Worm (Caenorhabditis elegans) whole organism, L1 larva: ENCODE measurements around the gene C27A2.8.

ENCODE experiments used
- C04F5.9 ChIP-seq: sonication (generic microtip); optimal IDR thresholded peaks from 2 replicates; lab custom pipeline; 2016; ENCODE audit warnings: missing genetic modification characterization, missing compliant biosample characterization
- F16B12.6 ChIP-seq: fragments of 150-350 bp; optimal IDR thresholded peaks from 2 replicates; lab custom pipeline; 2014; ENCODE audit warnings: missing biosample characterization, missing genetic modification characterization
- alr-1 ChIP-seq: fragments of 200-800 bp; sonication (Bioruptor generic); optimal IDR thresholded peaks from 2 replicates; lab custom pipeline; 2018; ENCODE audit warnings: borderline replicate concordance, mild to moderate bottlenecking, missing genetic modification characterization, missing compliant biosample characterization
- blmp-1 ChIP-seq: fragments of 150-350 bp; optimal IDR thresholded peaks from 2 replicates; lab custom pipeline; 2014; ENCODE audit warnings: missing biosample characterization, missing genetic modification characterization
- ces-1 ChIP-seq: fragments of 150-350 bp; optimal IDR thresholded peaks from 2 replicates; lab custom pipeline; 2014; ENCODE audit warnings: missing biosample characterization, missing genetic modification reagents, missing genetic modification characterization
- dsc-1 ChIP-seq: sonication (generic microtip); optimal IDR thresholded peaks from 2 replicates; lab custom pipeline; 2016; ENCODE audit warnings: mild to moderate bottlenecking, missing genetic modification characterization, missing compliant biosample characterization
- efl-1 ChIP-seq, 4 experiments: fragments of 150-350 bp; optimal IDR thresholded peaks in 3 of 4; peaks in 1 of 4; 1 replicate in 1 of 4; 2 replicates in 3 of 4; lab custom pipeline; 2014; ENCODE audit warnings: missing biosample characterization in 2 of 4, missing genetic modification characterization in 2 of 4, missing genetic modification reagents in 2 of 4
- elt-3 ChIP-seq, 6 experiments: fragments of 150-350 bp in 1 of 6; sonication (generic microtip); optimal IDR thresholded peaks; 2 replicates each; lab custom pipeline; 2017 to 2018; ENCODE audit warnings: missing biosample characterization in 6 of 6, missing genetic modification characterization in 6 of 6, inconsistent platforms in 1 of 6
- ets-5 ChIP-seq: fragments of 200-800 bp; sonication (Bioruptor generic); IDR thresholded peaks from 2 replicates; pipeline ENCODE4 v1.3.6; 2022; ENCODE audit warnings: missing genetic modification characterization, missing compliant biosample characterization
- grh-1 ChIP-seq: fragments of 200-800 bp; sonication (Bioruptor generic); IDR thresholded peaks from 2 replicates; pipeline ENCODE4 v1.3.6; 2022; ENCODE audit warnings: missing genetic modification reagents, missing genetic modification characterization, missing compliant biosample characterization
- hlh-4 ChIP-seq: sonication (generic microtip); optimal IDR thresholded peaks from 2 replicates; lab custom pipeline; 2016; ENCODE audit warnings: mild to moderate bottlenecking, missing genetic modification characterization, missing compliant biosample characterization
- hpl-2 ChIP-seq: fragments of 150-350 bp; optimal IDR thresholded peaks from 2 replicates; lab custom pipeline; 2014; ENCODE audit warnings: missing biosample characterization, missing genetic modification reagents, missing genetic modification characterization
- irx-1 ChIP-seq: sonication (generic microtip); optimal IDR thresholded peaks from 2 replicates; lab custom pipeline; 2016; ENCODE audit warnings: missing genetic modification characterization, missing compliant biosample characterization
- lin-14 ChIP-seq: fragments of 200-800 bp; sonication (Bioruptor generic); optimal IDR thresholded peaks from 2 replicates; lab custom pipeline; 2018; ENCODE audit warnings: mild to moderate bottlenecking, missing genetic modification characterization, moderate library complexity, missing compliant biosample characterization
- lin-35 ChIP-seq, 2 experiments: fragments of 150-350 bp; optimal IDR thresholded peaks; 2 replicates each; lab custom pipeline; 2014; ENCODE audit warnings: missing biosample characterization in 2 of 2, missing genetic modification characterization in 2 of 2, missing genetic modification reagents in 2 of 2
- lir-3 ChIP-seq: sonication (generic microtip); optimal IDR thresholded peaks from 2 replicates; lab custom pipeline; 2016; ENCODE audit warnings: mild to moderate bottlenecking, missing genetic modification characterization, moderate library complexity, missing compliant biosample characterization; ENCODE audit not compliant: poor library complexity
- lsy-2 ChIP-seq, 2 experiments: fragments of 150-350 bp; optimal IDR thresholded peaks; 2 replicates each; lab custom pipeline; 2014; ENCODE audit warnings: missing biosample characterization in 2 of 2, missing genetic modification characterization in 2 of 2
- mdl-1 ChIP-seq, 2 experiments: fragments of 150-350 bp; optimal IDR thresholded peaks; 2 replicates each; lab custom pipeline; 2014 to 2017; ENCODE audit warnings: missing biosample characterization in 2 of 2, missing genetic modification characterization in 2 of 2, inconsistent platforms in 1 of 2
- mef-2 ChIP-seq: fragments of 150-350 bp; optimal IDR thresholded peaks from 2 replicates; lab custom pipeline; 2014; ENCODE audit warnings: missing biosample characterization, missing genetic modification characterization
- mep-1 ChIP-seq: fragments of 150-350 bp; optimal IDR thresholded peaks from 2 replicates; lab custom pipeline; 2014; ENCODE audit warnings: missing biosample characterization, missing genetic modification characterization
- nhr-19 ChIP-seq: fragments of 200-800 bp; sonication (Bioruptor generic); conservative IDR thresholded peaks from 2 replicates; pipeline ENCODE4 v1.3.6; 2022; ENCODE audit warnings: missing genetic modification characterization, missing compliant biosample characterization
- nhr-20 ChIP-seq: sonication (generic microtip); optimal IDR thresholded peaks from 2 replicates; lab custom pipeline; 2016; ENCODE audit warnings: mild to moderate bottlenecking, missing genetic modification characterization, missing compliant biosample characterization
- nhr-71 ChIP-seq: sonication (generic microtip); optimal IDR thresholded peaks from 2 replicates; lab custom pipeline; 2016; ENCODE audit warnings: mild to moderate bottlenecking, missing genetic modification characterization, moderate library complexity, missing compliant biosample characterization
- nhr-76 ChIP-seq: sonication (generic microtip); optimal IDR thresholded peaks from 2 replicates; lab custom pipeline; 2017; ENCODE audit warnings: missing biosample characterization, missing genetic modification characterization
- nhr-85 ChIP-seq: sonication (generic microtip); peaks from one replicate; lab custom pipeline; 2016; ENCODE audit warnings: missing genetic modification characterization, inconsistent platforms, missing compliant biosample characterization
- nhr-90 ChIP-seq: sonication (generic microtip); optimal IDR thresholded peaks from 2 replicates; lab custom pipeline; 2016; ENCODE audit warnings: mild to moderate bottlenecking, missing genetic modification characterization, missing compliant biosample characterization; ENCODE audit not compliant: poor library complexity
- pqm-1 ChIP-seq: sonication (generic microtip); optimal IDR thresholded peaks from 3 replicates; lab custom pipeline; 2017; ENCODE audit warnings: missing biosample characterization, missing genetic modification characterization
- rnt-1 ChIP-seq: sonication (generic microtip); optimal IDR thresholded peaks from 2 replicates; lab custom pipeline; 2016; ENCODE audit warnings: mild to moderate bottlenecking, missing genetic modification characterization, moderate library complexity, missing compliant biosample characterization
- snu-23 ChIP-seq: sonication (generic microtip); optimal IDR thresholded peaks from 2 replicates; lab custom pipeline; 2016; ENCODE audit warnings: missing genetic modification characterization, missing compliant biosample characterization
- sptf-1 ChIP-seq: fragments of 150-350 bp; optimal IDR thresholded peaks from 2 replicates; lab custom pipeline; 2014; ENCODE audit warnings: missing biosample characterization, missing genetic modification characterization
- tbx-2 ChIP-seq: sonication (generic microtip); optimal IDR thresholded peaks from 2 replicates; lab custom pipeline; 2016; ENCODE audit warnings: missing genetic modification characterization, missing compliant biosample characterization
- unc-130 ChIP-seq: fragments of 150-350 bp; optimal IDR thresholded peaks from 2 replicates; lab custom pipeline; 2017; ENCODE audit warnings: missing biosample characterization, missing genetic modification characterization, inconsistent platforms
- zag-1 ChIP-seq: fragments of 150-350 bp; optimal IDR thresholded peaks from 2 replicates; lab custom pipeline; 2014; ENCODE audit warnings: missing biosample characterization, missing genetic modification characterization
- ztf-11 ChIP-seq, 2 experiments: sonication (generic microtip); optimal IDR thresholded peaks; 2 replicates each; lab custom pipeline; 2016 to 2017; ENCODE audit warnings: missing genetic modification characterization in 2 of 2, missing biosample characterization in 1 of 2, missing compliant biosample characterization in 1 of 2

The C27A2.8 gene

ce11 chrII:5049865-5050342 is 17.9 kb downstream of the C27A2.8 start, which contains the start of gene F33G12.6:
Gene F33G12.6 (plus strand): TSS chrII:5049915.
- no peak for TF ChIP-seq dsc-1
- no peak for TF ChIP-seq mef-2 (tag; lab: Kevin White, UChicago)
- no peak for TF ChIP-seq ets-5 (GFP tag; lab: Robert Waterston, UW)
- TF ChIP-seq nhr-85 (tag; lab: Kevin White, UChicago), result peak; percentile 81
- peak in 1 of 2 experiments; percentile 44 for TF ChIP-seq mdl-1 (tag; optimal IDR thresholded peaks at IDR 0.05; lab: Kevin White, UChicago)
- no peak for TF ChIP-seq pqm-1 (tag; lab: Kevin White, UChicago)
- TF ChIP-seq nhr-76, result no peak
- TF ChIP-seq ztf-11 (tag; optimal IDR thresholded peaks at IDR 0.05; lab: Kevin White, UChicago), result no peak
- peak in 1 of 2 experiments; percentile 15 for TF ChIP-seq lsy-2 (tag; optimal IDR thresholded peaks at IDR 0.05; lab: Kevin White, UChicago)
- peak; percentile 69 for TF ChIP-seq lin-14 (GFP tag; lab: Kevin White, UChicago)
- TF ChIP-seq mep-1, result peak; percentile 52
- TF ChIP-seq elt-3 (tag; optimal IDR thresholded peaks at IDR 0.05; lab: Kevin White, UChicago), result peak in 2 of 6 experiments; percentile 19 to 46
- TF ChIP-seq tbx-2 (tag; lab: Kevin White, UChicago), result peak; percentile 38
- TF ChIP-seq blmp-1 (tag; lab: Kevin White, UChicago), result peak; percentile 65
- TF ChIP-seq snu-23 (GFP tag; lab: Kevin White, UChicago), result peak; percentile 31
- TF ChIP-seq grh-1 (GFP tag; lab: Robert Waterston, UW), result no peak
- peak; percentile 45 for TF ChIP-seq rnt-1
- TF ChIP-seq nhr-71 (tag; lab: Kevin White, UChicago), result peak; percentile 24
- TF ChIP-seq unc-130 (tag; lab: Kevin White, UChicago), result peak; percentile 40

ce11 chrII:5049249-5049648 is 18.6 kb downstream of the C27A2.8 start:
- no peak for TF ChIP-seq lir-3 (tag; lab: Kevin White, UChicago)
- TF ChIP-seq grh-1 (GFP tag; lab: Robert Waterston, UW), result peak; percentile 48
- TF ChIP-seq nhr-90 (tag; lab: Kevin White, UChicago), result peak; percentile 10
- no peak for TF ChIP-seq nhr-19 (GFP tag; lab: Robert Waterston, UW)
- TF ChIP-seq nhr-85 (tag; lab: Kevin White, UChicago), result peak; percentile 77
- TF ChIP-seq mep-1, result peak; percentile 16
- peak in 1 of 2 experiments; percentile 15 for TF ChIP-seq lin-35 (GFP tag; optimal IDR thresholded peaks at IDR 0.05; lab: Kevin White, UChicago)
- peak; percentile 42 for TF ChIP-seq blmp-1 (tag; lab: Kevin White, UChicago)
- peak; percentile 43 for TF ChIP-seq lin-14 (GFP tag; lab: Kevin White, UChicago)
- peak in 1 of 2 experiments; percentile 15 for TF ChIP-seq lsy-2 (tag; optimal IDR thresholded peaks at IDR 0.05; lab: Kevin White, UChicago)
- no peak for TF ChIP-seq hpl-2 (GFP tag; lab: Kevin White, UChicago)
- TF ChIP-seq F16B12.6 (tag; lab: Kevin White, UChicago), result no peak
- no peak for TF ChIP-seq zag-1 (tag; lab: Kevin White, UChicago)
- TF ChIP-seq nhr-20 (tag; lab: Kevin White, UChicago), result peak; percentile 38
- peak; percentile 34 for TF ChIP-seq tbx-2 (tag; lab: Kevin White, UChicago)
- no peak for TF ChIP-seq pqm-1 (tag; lab: Kevin White, UChicago)

DNA sequence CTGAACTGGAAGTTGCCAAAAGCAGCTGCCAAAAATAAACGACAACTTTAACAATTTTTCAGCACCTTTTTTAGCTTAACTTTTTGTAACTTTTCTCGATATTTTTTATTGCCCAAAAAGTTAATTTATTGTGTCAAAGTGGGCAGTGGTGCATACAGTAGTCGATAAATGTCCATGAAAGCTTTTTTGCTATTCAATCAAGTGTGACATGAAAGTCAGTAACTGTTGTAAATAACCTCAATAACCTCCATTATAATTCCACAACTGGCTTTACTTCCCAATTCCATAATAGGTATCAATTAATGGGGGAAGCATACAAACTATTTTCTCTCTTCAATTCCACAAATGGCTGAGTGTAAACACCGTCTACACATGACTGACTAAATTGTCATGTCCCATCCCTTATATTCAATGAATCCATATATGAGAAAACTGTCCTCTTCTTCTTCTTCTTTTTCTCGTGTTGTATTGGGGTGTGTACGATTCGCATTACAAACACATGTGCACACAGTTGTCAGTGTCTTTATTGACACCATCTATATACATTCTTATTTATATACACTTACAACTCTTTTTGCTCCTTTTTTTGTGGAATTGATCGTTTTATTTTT is 19.6 kb downstream of the C27A2.8 start:
- TF ChIP-seq C04F5.9 (tag; lab: Kevin White, UChicago), result no peak
- TF ChIP-seq mep-1, result peak; percentile 4
- no peak for TF ChIP-seq alr-1 (tag; lab: Kevin White, UChicago)
- no peak for TF ChIP-seq sptf-1 (tag; lab: Kevin White, UChicago)
- TF ChIP-seq ces-1 (GFP tag; lab: Kevin White, UChicago), result no peak
- TF ChIP-seq efl-1 (optimal IDR thresholded peaks at IDR 0.05; lab: Kevin White, UChicago), result no peak
- peak in 1 of 2 experiments; percentile 80 for TF ChIP-seq efl-1 (GFP tag; optimal IDR thresholded peaks at IDR 0.05 in 1 of 2; lab: Kevin White, UChicago)
- TF ChIP-seq irx-1 (tag; lab: Kevin White, UChicago), result no peak
- TF ChIP-seq lin-14 (GFP tag; lab: Kevin White, UChicago), result peak; percentile 59
- peak; percentile 12 for TF ChIP-seq blmp-1 (tag; lab: Kevin White, UChicago)
- peak; percentile 39 for TF ChIP-seq snu-23 (GFP tag; lab: Kevin White, UChicago)
- TF ChIP-seq nhr-85 (tag; lab: Kevin White, UChicago), result peak; percentile 71
- TF ChIP-seq lin-35 (GFP tag; optimal IDR thresholded peaks at IDR 0.05; lab: Kevin White, UChicago), result peak in 1 of 2 experiments; percentile 49
- peak; percentile 23 for TF ChIP-seq nhr-71 (tag; lab: Kevin White, UChicago)
- peak; percentile 5 for TF ChIP-seq lir-3 (tag; lab: Kevin White, UChicago)
- TF ChIP-seq hlh-4, result no peak
- TF ChIP-seq, all 84 proteins: peak for 9
